Fruit fly (Drosophila melanogaster) whole organism, embryonic: ENCODE results near the gene CG33160.

Experiments used
- Atf-2 ChIP-seq: fragments of 200-800 bp; sonication (Bioruptor generic); optimal IDR thresholded peaks from 2 replicates; lab custom pipeline; 2016; ENCODE audit warnings: missing biosample characterization, missing genetic modification characterization
- Atf3 ChIP-seq: fragments of 200-800 bp; sonication (Bioruptor generic); optimal IDR thresholded peaks from 3 replicates; lab custom pipeline; 2016; ENCODE audit warnings: missing biosample characterization, missing genetic modification characterization
- Bgb ChIP-seq: fragments of 200-800 bp; sonication (Bioruptor generic); IDR thresholded peaks from 2 replicates; pipeline ENCODE4 v1.3.6; 2022; ENCODE audit warnings: missing biosample characterization, missing genetic modification characterization; ENCODE audit not compliant: partially characterized antibody
- Blimp-1 ChIP-seq: fragments of 200-800 bp; sonication (Bioruptor generic); optimal IDR thresholded peaks from 3 replicates; lab custom pipeline; 2018; ENCODE audit warnings: missing biosample characterization, missing genetic modification characterization, mild to moderate bottlenecking, moderate library complexity, missing genetic modification reagents
- CG12155 ChIP-seq: fragments of 200-800 bp; sonication (Bioruptor generic); optimal IDR thresholded peaks from 3 replicates; lab custom pipeline; 2016; ENCODE audit warnings: missing biosample characterization, missing genetic modification characterization
- CG12659 ChIP-seq: fragments of 200-800 bp; sonication (Bioruptor generic); optimal IDR thresholded peaks from 3 replicates; lab custom pipeline; 2017; ENCODE audit warnings: mild to moderate bottlenecking, missing biosample characterization, missing genetic modification reagents, missing genetic modification characterization
- CG12942 ChIP-seq: fragments of 200-800 bp; sonication (Bioruptor generic); optimal IDR thresholded peaks from 3 replicates; lab custom pipeline; 2016; ENCODE audit warnings: missing biosample characterization, missing genetic modification characterization
- CG14710 ChIP-seq: fragments of 200-800 bp; sonication (Bioruptor generic); optimal IDR thresholded peaks from 3 replicates; lab custom pipeline; 2019; ENCODE audit warnings: missing biosample characterization, mild to moderate bottlenecking, missing genetic modification characterization, moderate library complexity
- CG15601 ChIP-seq: fragments of 200-800 bp; sonication (Bioruptor generic); optimal IDR thresholded peaks from 3 replicates; lab custom pipeline; 2019; ENCODE audit warnings: missing biosample characterization, mild to moderate bottlenecking, missing genetic modification characterization, moderate library complexity
- CG16779 ChIP-seq: fragments of 200-800 bp; sonication (Bioruptor generic); IDR thresholded peaks from 2 replicates; pipeline ENCODE4 v1.3.6; 2022; ENCODE audit warnings: missing biosample characterization, missing genetic modification characterization
- CG17802 ChIP-seq: fragments of 200-800 bp; sonication (Bioruptor generic); optimal IDR thresholded peaks from 2 replicates; lab custom pipeline; 2018; ENCODE audit warnings: missing biosample characterization, mild to moderate bottlenecking, missing genetic modification characterization, moderate library complexity
- CG18262 ChIP-seq: fragments of 200-800 bp; optimal IDR thresholded peaks from 3 replicates; lab custom pipeline; 2019; ENCODE audit warnings: missing biosample characterization, mild to moderate bottlenecking, missing genetic modification characterization, moderate library complexity
- CG30431 ChIP-seq: fragments of 200-800 bp; sonication (Bioruptor generic); optimal IDR thresholded peaks from 2 replicates; lab custom pipeline; 2017; ENCODE audit warnings: missing biosample characterization, missing genetic modification characterization
- CG3163 ChIP-seq: fragments of 200-800 bp; sonication (Bioruptor generic); optimal IDR thresholded peaks from 3 replicates; lab custom pipeline; 2016; ENCODE audit warnings: missing biosample characterization, missing genetic modification characterization
- CG33213 ChIP-seq: fragments of 200-800 bp; sonication (Bioruptor generic); optimal IDR thresholded peaks from 3 replicates; lab custom pipeline; 2016; ENCODE audit warnings: missing biosample characterization, missing genetic modification characterization
- CG33557 ChIP-seq: fragments of 200-800 bp; sonication (Bioruptor generic); optimal IDR thresholded peaks from 2 replicates; lab custom pipeline; 2019; ENCODE audit warnings: missing biosample characterization, mild to moderate bottlenecking, missing genetic modification characterization, moderate library complexity
- CG5180 ChIP-seq: fragments of 200-800 bp; sonication (Bioruptor generic); optimal IDR thresholded peaks from 3 replicates; lab custom pipeline; 2017; ENCODE audit warnings: missing biosample characterization, missing genetic modification characterization, mild to moderate bottlenecking, moderate library complexity, missing genetic modification reagents
- CG7372 ChIP-seq: fragments of 200-800 bp; sonication (Bioruptor generic); IDR thresholded peaks from 2 replicates; pipeline ENCODE4 v1.3.6; 2022; ENCODE audit warnings: missing biosample characterization, missing genetic modification characterization
- CG7745 ChIP-seq: fragments of 200-800 bp; sonication (Bioruptor generic); optimal IDR thresholded peaks from 2 replicates; lab custom pipeline; 2018; ENCODE audit warnings: missing biosample characterization, mild to moderate bottlenecking, missing genetic modification characterization, moderate library complexity
- CG8089 ChIP-seq: fragments of 200-800 bp; sonication (Bioruptor generic); optimal IDR thresholded peaks from 3 replicates; lab custom pipeline; 2016; ENCODE audit warnings: missing biosample characterization, missing genetic modification characterization
- CG8359 ChIP-seq: fragments of 200-800 bp; sonication (Bioruptor generic); optimal IDR thresholded peaks from 2 replicates; lab custom pipeline; 2017; ENCODE audit warnings: missing biosample characterization, mild to moderate bottlenecking, missing genetic modification characterization, borderline replicate concordance
- CG9609 ChIP-seq: fragments of 200-800 bp; sonication (Bioruptor generic); optimal IDR thresholded peaks from 3 replicates; lab custom pipeline; 2016; ENCODE audit warnings: missing biosample characterization, missing genetic modification characterization
- CG9727 ChIP-seq: fragments of 200-800 bp; sonication (Bioruptor generic); optimal IDR thresholded peaks from 3 replicates; lab custom pipeline; 2017; ENCODE audit warnings: missing biosample characterization, mild to moderate bottlenecking, missing genetic modification characterization
- Dfd ChIP-seq, 2 experiments: fragments of >200 bp; optimal IDR thresholded peaks; 2 replicates each; lab custom pipeline; 2017; ENCODE audit warnings: missing biosample characterization in 2 of 2, missing genetic modification characterization in 2 of 2
- Dp ChIP-seq: fragments of 200-800 bp; sonication (Bioruptor generic); optimal IDR thresholded peaks from 2 replicates; lab custom pipeline; 2018; ENCODE audit warnings: missing biosample characterization, mild to moderate bottlenecking, missing genetic modification characterization, moderate library complexity
- Eip74EF ChIP-seq, 2 experiments: fragments of 200-800 bp in 1 of 2; fragments of >200 bp in 1 of 2; sonication (Bioruptor generic) in 1 of 2; optimal IDR thresholded peaks; 2 replicates each; lab custom pipeline; 2017 to 2019; ENCODE audit warnings: missing biosample characterization in 2 of 2, missing genetic modification characterization in 2 of 2, mild to moderate bottlenecking in 1 of 2, moderate library complexity in 1 of 2
- HLH4C ChIP-seq: fragments of 200-800 bp; sonication (Bioruptor generic); IDR thresholded peaks from 3 replicates; pipeline ENCODE4 v1.3.6; 2022; ENCODE audit warnings: missing biosample characterization, missing genetic modification characterization; ENCODE audit not compliant: partially characterized antibody
- Mrtf ChIP-seq: fragments of 200-800 bp; sonication (Bioruptor generic); IDR thresholded peaks from 3 replicates; pipeline ENCODE4 v1.3.6; 2022; ENCODE audit warnings: missing biosample characterization, missing genetic modification characterization
- Neu2 ChIP-seq: fragments of 200-800 bp; sonication (Bioruptor generic); optimal IDR thresholded peaks from 3 replicates; lab custom pipeline; 2016; ENCODE audit warnings: missing biosample characterization, missing genetic modification characterization, borderline replicate concordance
- Nf-YA ChIP-seq: fragments of 200-800 bp; sonication (Bioruptor generic); IDR thresholded peaks from 2 replicates; pipeline ENCODE4 v1.3.6; 2022; ENCODE audit warnings: missing biosample characterization, missing genetic modification characterization
- Optix ChIP-seq: fragments of 200-800 bp; sonication (Bioruptor generic); IDR thresholded peaks from 3 replicates; pipeline ENCODE4 v1.3.6; 2022; ENCODE audit warnings: missing biosample characterization, missing genetic modification characterization
- Sry-δ ChIP-seq: fragments of 200-800 bp; sonication (Bioruptor generic); optimal IDR thresholded peaks from 2 replicates; lab custom pipeline; 2016; ENCODE audit warnings: missing biosample characterization, missing genetic modification characterization
- Usf ChIP-seq: fragments of 200-800 bp; sonication (Bioruptor generic); optimal IDR thresholded peaks from 2 replicates; lab custom pipeline; 2017; ENCODE audit warnings: missing genotype, missing biosample characterization, missing genetic modification characterization
- al ChIP-seq: fragments of 200-800 bp; sonication (Bioruptor generic); IDR thresholded peaks from 2 replicates; pipeline ENCODE4 v1.3.6; 2022; ENCODE audit warnings: missing biosample characterization, missing genetic modification characterization
- ap ChIP-seq: fragments of 200-800 bp; sonication (Bioruptor generic); IDR thresholded peaks from 2 replicates; pipeline ENCODE4 v1.3.6; 2022; ENCODE audit warnings: missing biosample characterization, missing genetic modification characterization
- br ChIP-seq: fragments of >200 bp; optimal IDR thresholded peaks from 2 replicates; lab custom pipeline; 2017
- crol ChIP-seq: fragments of 200-800 bp; sonication (Bioruptor generic); IDR thresholded peaks from 2 replicates; pipeline ENCODE4 v1.3.6; 2022; ENCODE audit warnings: missing biosample characterization, missing genetic modification characterization
- crp ChIP-seq, 2 experiments: fragments of 200-800 bp; sonication (Bioruptor generic); optimal IDR thresholded peaks; 2 replicates in 1 of 2; 3 replicates in 1 of 2; lab custom pipeline; 2017; ENCODE audit warnings: missing biosample characterization in 2 of 2, missing genetic modification characterization in 2 of 2, mild to moderate bottlenecking in 1 of 2, moderate library complexity in 1 of 2
- cwo ChIP-seq: fragments of 200-800 bp; sonication (Bioruptor generic); optimal IDR thresholded peaks from 3 replicates; lab custom pipeline; 2017; ENCODE audit warnings: missing biosample characterization, missing genetic modification characterization, mild to moderate bottlenecking, moderate library complexity, missing genetic modification reagents
- dimm ChIP-seq: fragments of 200-800 bp; sonication (Bioruptor generic); IDR thresholded peaks from 2 replicates; pipeline ENCODE4 v1.3.6; 2022; ENCODE audit warnings: missing biosample characterization, missing genetic modification characterization
- eyg ChIP-seq: fragments of 200-800 bp; sonication (Bioruptor generic); optimal IDR thresholded peaks from 3 replicates; lab custom pipeline; 2016; ENCODE audit warnings: missing biosample characterization, missing genetic modification characterization
- ftz-f1 ChIP-seq: fragments of 200-800 bp; sonication (Bioruptor generic); optimal IDR thresholded peaks from 2 replicates; lab custom pipeline; 2016; ENCODE audit warnings: missing biosample characterization, missing genetic modification characterization
- ind ChIP-seq: fragments of 200-800 bp; sonication (Bioruptor generic); optimal IDR thresholded peaks from 3 replicates; lab custom pipeline; 2016; ENCODE audit warnings: missing biosample characterization, missing genetic modification characterization
- klu ChIP-seq: fragments of 200-800 bp; sonication (Bioruptor generic); IDR thresholded peaks from 2 replicates; pipeline ENCODE4 v1.3.6; 2022; ENCODE audit warnings: missing biosample characterization, missing genetic modification characterization
- lmd ChIP-seq: fragments of 200-800 bp; sonication (Bioruptor generic); IDR thresholded peaks from 2 replicates; pipeline ENCODE4 v1.3.6; 2022; ENCODE audit warnings: missing biosample characterization, missing genetic modification characterization
- phol ChIP-seq: fragments of 200-800 bp; sonication (Bioruptor generic); optimal IDR thresholded peaks from 3 replicates; lab custom pipeline; 2018; ENCODE audit warnings: missing biosample characterization, mild to moderate bottlenecking, missing genetic modification characterization, moderate library complexity
- sens ChIP-seq: fragments of 200-800 bp; sonication (Bioruptor generic); peaks from one replicate; lab custom pipeline; 2016; ENCODE audit warnings: missing biosample characterization, missing genetic modification characterization
- tap ChIP-seq: fragments of 200-800 bp; optimal IDR thresholded peaks from 3 replicates; lab custom pipeline; 2019; ENCODE audit warnings: missing biosample characterization, mild to moderate bottlenecking, missing genetic modification characterization, moderate library complexity

The CG33160 gene

dm6 chr3L:3198447-3199402 lies 7.4 kb downstream of the CG33160 start, which contains the start of the genes CG32276 and gry (continued):
- peak; percentile 83 for TF ChIP-seq ftz-f1
- no peak for TF ChIP-seq CG16779
- peak; percentile 61 for TF ChIP-seq cwo (GFP tag; lab: Kevin White, UChicago)
- peak; percentile 75 for TF ChIP-seq CG18262 (tag; lab: Kevin White, UChicago)
- TF ChIP-seq Usf (GFP tag; lab: Kevin White, UChicago), result peak; percentile 11
- TF ChIP-seq sens, result peak; percentile 94
- TF ChIP-seq CG8359 (GFP tag; lab: Kevin White, UChicago), result no peak
- TF ChIP-seq CG12659 (GFP tag; lab: Kevin White, UChicago), result peak; percentile 89
- TF ChIP-seq Optix (GFP tag; lab: Robert Waterston, UW), result peak; percentile 60; the same call in 2 of the 3 replicates
- TF ChIP-seq CG17802 (tag; lab: Kevin White, UChicago), result no peak
- no peak for TF ChIP-seq Neu2 (GFP tag; lab: Kevin White, UChicago)
- TF ChIP-seq klu, result peak; percentile 46; the same call in 1 of the 2 replicates
- TF ChIP-seq ap (GFP tag; lab: Robert Waterston, UW), result peak; percentile 82
- TF ChIP-seq CG14710 (tag; lab: Kevin White, UChicago), result peak; percentile 91
- peak; percentile 63 for TF ChIP-seq Atf3
- TF ChIP-seq HLH4C, result no peak; the same call in 2 of the 3 replicates
- TF ChIP-seq crol (GFP tag; lab: Robert Waterston, UW), result no peak
- TF ChIP-seq Nf-YA, result no peak
- no peak for TF ChIP-seq Mrtf (GFP tag; lab: Robert Waterston, UW)
- TF ChIP-seq ind (GFP tag; lab: Kevin White, UChicago), result peak; percentile 81
- peak; percentile 54 for TF ChIP-seq CG33557 (GFP tag; lab: Kevin White, UChicago)
- TF ChIP-seq Eip74EF (GFP tag; optimal IDR thresholded peaks at IDR 0.05; lab: Kevin White, UChicago), result no peak
- TF ChIP-seq Sry-δ (GFP tag; lab: Kevin White, UChicago), result peak; percentile 77
- TF ChIP-seq Dp, result peak; percentile 22
- TF ChIP-seq Dfd (GFP tag; optimal IDR thresholded peaks at IDR 0.05; lab: Kevin White, UChicago), result no peak
- TF ChIP-seq lmd (GFP tag; lab: Robert Waterston, UW), result peak; percentile 65; the same call in 1 of the 2 replicates
- peak; percentile 63 for TF ChIP-seq tap (tag; lab: Kevin White, UChicago)
- peak; percentile 81 for TF ChIP-seq CG33213 (GFP tag; lab: Kevin White, UChicago)
- TF ChIP-seq CG9727, result peak; percentile 73
- TF ChIP-seq crp (GFP tag; optimal IDR thresholded peaks at IDR 0.05; lab: Kevin White, UChicago), result peak in 1 of 2 experiments; percentile 60
- peak; percentile 54 for TF ChIP-seq eyg
- peak; percentile 58 for TF ChIP-seq CG8089 (GFP tag; lab: Kevin White, UChicago)
- peak; percentile 82 for TF ChIP-seq CG9609 (GFP tag; lab: Kevin White, UChicago)
- TF ChIP-seq CG30431 (GFP tag; lab: Kevin White, UChicago), result peak; percentile 9
- TF ChIP-seq al, result peak; percentile 73
- TF ChIP-seq Blimp-1 (GFP tag; lab: Kevin White, UChicago), result no peak
- TF ChIP-seq CG12942 (GFP tag; lab: Kevin White, UChicago), result peak; percentile 71
- peak; percentile 66; the same call in 1 of the 2 replicates for TF ChIP-seq CG7372 (GFP tag; lab: Robert Waterston, UW)
- TF ChIP-seq phol, result peak; percentile 90
- no peak for TF ChIP-seq dimm (GFP tag; lab: Robert Waterston, UW)
- TF ChIP-seq Bgb (GFP tag; lab: Robert Waterston, UW), result no peak; the same call in 1 of the 2 replicates
- TF ChIP-seq Atf-2 (GFP tag; lab: Kevin White, UChicago), result peak; percentile 81
- no peak for TF ChIP-seq br (lab: Kevin White, UChicago)
- peak; percentile 61 for TF ChIP-seq CG3163 (GFP tag; lab: Kevin White, UChicago)
- no peak for TF ChIP-seq CG7745
- no peak for TF ChIP-seq CG15601 (tag; lab: Kevin White, UChicago)
- peak; percentile 86 for TF ChIP-seq CG12155
- TF ChIP-seq CG5180 (GFP tag; lab: Kevin White, UChicago), result no peak
